Worm (Caenorhabditis elegans): Measurements from ENCODE around the gene C16C8.7.
"Not testable (repeated sequence)": the region's sequence is repeated elsewhere in the genome, so short reads cannot be mapped to it uniquely, and the experiment has no call there.

Gene C16C8.7

ce11 chrII:3502011-3502410, 42.1 kb upstream of the C16C8.7 start:
- no peak for TF ChIP-seq ztf-11 (tag; optimal IDR thresholded peaks at IDR 0.05)
- TF ChIP-seq pqm-1 (tag; optimal IDR thresholded peaks at IDR 0.05): no peak
- no peak for TF ChIP-seq ztf-4 (tag; optimal IDR thresholded peaks at IDR 0.05)
- no peak for TF ChIP-seq nhr-76 (tag; optimal IDR thresholded peaks at IDR 0.05)
- TF ChIP-seq ceh-82 (tag; optimal IDR thresholded peaks at IDR 0.05): no peak
- no peak for TF ChIP-seq nhr-28 (tag; optimal IDR thresholded peaks at IDR 0.05)
- TF ChIP-seq daf-12 (tag; optimal IDR thresholded peaks at IDR 0.05): no peak
- TF ChIP-seq ceh-28 (tag; optimal IDR thresholded peaks at IDR 0.05): no peak
- TF ChIP-seq fkh-2 (tag; optimal IDR thresholded peaks at IDR 0.05): no peak
- TF ChIP-seq ZK546.5 (tag; optimal IDR thresholded peaks at IDR 0.05): no peak
- no peak for TF ChIP-seq nhr-25 (tag; optimal IDR thresholded peaks at IDR 0.05)
- no peak for TF ChIP-seq elt-1 (tag; optimal IDR thresholded peaks at IDR 0.05)
- TF ChIP-seq mdl-1 (tag; optimal IDR thresholded peaks at IDR 0.05): no peak
- no peak for TF ChIP-seq egl-5 (tag; optimal IDR thresholded peaks at IDR 0.05)
- no peak for TF ChIP-seq elt-3 (tag; optimal IDR thresholded peaks at IDR 0.05)
- no peak for TF ChIP-seq sea-2 (GFP tag; optimal IDR thresholded peaks at IDR 0.05)
- TF ChIP-seq mml-1 (tag; optimal IDR thresholded peaks at IDR 0.05): no peak
- no peak for TF ChIP-seq fkh-10 (GFP tag; optimal IDR thresholded peaks at IDR 0.05)
- no peak for TF ChIP-seq tbx-2 (tag; optimal IDR thresholded peaks at IDR 0.05)

- TF ChIP-seq ceh-82 (tag; optimal IDR thresholded peaks at IDR 0.05) (no peak), hmg-11 (tag; optimal IDR thresholded peaks at IDR 0.05) (no peak), nhr-237 (tag; optimal IDR thresholded peaks at IDR 0.05) (no peak), ceh-16 (tag; optimal IDR thresholded peaks at IDR 0.05) (no peak), ztf-11 (tag; optimal IDR thresholded peaks at IDR 0.05) (no peak), lin-15B (tag; optimal IDR thresholded peaks at IDR 0.05) (no peak), egl-5 (tag; optimal IDR thresholded peaks at IDR 0.05) (no peak), elt-3 (tag; optimal IDR thresholded peaks at IDR 0.05) (no peak), egl-27 (tag; optimal IDR thresholded peaks at IDR 0.05) (no peak), tbx-2 (tag; optimal IDR thresholded peaks at IDR 0.05) (no peak), nhr-67 (tag; optimal IDR thresholded peaks at IDR 0.05) (no peak), nhr-25 (tag; optimal IDR thresholded peaks at IDR 0.05) (no peak), nfya-1 (tag; optimal IDR thresholded peaks at IDR 0.05; ENCODE audit: insufficient read depth) (no peak)
These were observed 40.4 kb upstream of the C16C8.7 start for ce11 chrII:3500373-3500772.

- TF ChIP-seq nhr-25 (tag; optimal IDR thresholded peaks at IDR 0.05) (no peak), lsy-12 (tag; optimal IDR thresholded peaks at IDR 0.05) (no peak), elt-1 (tag; optimal IDR thresholded peaks at IDR 0.05) (no peak), elt-2 (tag; optimal IDR thresholded peaks at IDR 0.05) (no peak), jun-1 (tag; optimal IDR thresholded peaks at IDR 0.05) (no peak), pqm-1 (tag; optimal IDR thresholded peaks at IDR 0.05) (no peak), egl-27 (tag; optimal IDR thresholded peaks at IDR 0.05) (no peak), unc-62 (GFP tag; optimal IDR thresholded peaks at IDR 0.05) (no peak), daf-12 (tag; optimal IDR thresholded peaks at IDR 0.05) (no peak), nhr-77 (tag; optimal IDR thresholded peaks at IDR 0.05) (no peak), fos-1 (tag; optimal IDR thresholded peaks at IDR 0.05) (no peak), nhr-23 (tag; optimal IDR thresholded peaks at IDR 0.05) (no peak), skn-1 (tag; optimal IDR thresholded peaks at IDR 0.05) (no peak), pha-4 (tag; optimal IDR thresholded peaks at IDR 0.05) (no peak), nhr-237 (tag; optimal IDR thresholded peaks at IDR 0.05) (no peak), elt-3 (tag; optimal IDR thresholded peaks at IDR 0.05) (no peak), hmg-11 (tag; optimal IDR thresholded peaks at IDR 0.05) (no peak), nfya-1 (tag; optimal IDR thresholded peaks at IDR 0.05; ENCODE audit: insufficient read depth) (no peak), lin-39 (tag; optimal IDR thresholded peaks at IDR 0.05) (no peak)
These were observed 39.4 kb upstream of the C16C8.7 start, which contains the start of gene Y49F6B.9 for ce11 chrII:3499386-3499785. Gene Y49F6B.9 (minus strand): TSS chrII:3499387.

- TF ChIP-seq ztf-4 (tag; optimal IDR thresholded peaks at IDR 0.05); nhr-67 (tag; optimal IDR thresholded peaks at IDR 0.05); nfya-1 (tag; optimal IDR thresholded peaks at IDR 0.05; ENCODE audit: insufficient read depth): not testable (repeated sequence)
These were observed 30.8 kb upstream of the C16C8.7 start, which contains the start of gene fbxb-112 for ce11 chrII:3490797-3491196. Gene fbxb-112 (plus strand): TSS chrII:3491097.

All from whole organism, L3 larva.